Worm (Caenorhabditis elegans): Measurements from ENCODE around the gene ubc-7.
A peak's percentile ranks its signal among the peaks of the same experiment; 100 is the strongest.

The ubc-7 gene

DNA sequence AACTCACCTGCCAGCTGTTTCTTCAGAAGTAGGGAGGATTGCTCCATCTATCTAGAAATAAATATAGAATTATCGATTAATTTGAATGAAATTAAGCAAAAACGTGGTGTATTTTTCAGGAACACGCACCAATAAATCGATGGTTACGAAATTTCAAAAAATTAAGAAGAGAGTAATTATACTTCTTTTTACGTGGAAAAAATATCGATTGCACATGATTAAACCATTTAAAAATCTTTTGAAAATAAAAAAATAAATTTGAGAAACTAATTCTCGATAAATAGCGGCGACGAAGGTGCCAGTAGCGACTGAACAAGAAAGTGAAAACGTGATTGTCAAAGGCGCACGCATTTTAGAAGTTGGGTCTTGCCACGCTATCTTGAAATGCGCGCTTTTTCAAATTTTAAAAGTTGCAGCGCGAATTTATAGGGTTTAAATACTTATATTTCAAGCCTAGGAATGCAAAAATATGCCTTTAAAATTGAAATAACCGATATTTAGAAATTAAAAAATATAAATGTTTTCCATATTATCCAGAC lies at the start of gene ubc-7:
Gene ubc-7 (minus strand): TSS at position 51 of the 539 bp plus-strand sequence.
- TF ChIP-seq sma-3 (GFP tag; optimal IDR thresholded peaks at IDR 0.05) (peak; percentile 70), F13H6.1 (tag; optimal IDR thresholded peaks at IDR 0.05) (peak; percentile 64), ZK546.5 (tag; optimal IDR thresholded peaks at IDR 0.05) (peak; percentile 26), R02D3.7 (tag; optimal IDR thresholded peaks at IDR 0.05) (peak; percentile 20), sem-4 (tag; optimal IDR thresholded peaks at IDR 0.05) (peak; percentile 59), unc-39 (tag; optimal IDR thresholded peaks at IDR 0.05) (no peak), lin-39 (tag; optimal IDR thresholded peaks at IDR 0.05) (no peak), snpc-4 (tag; optimal IDR thresholded peaks at IDR 0.05) (peak; percentile 39), unc-55 (GFP tag; optimal IDR thresholded peaks at IDR 0.05) (peak; percentile 95), nhr-21 (tag; optimal IDR thresholded peaks at IDR 0.05) (peak; percentile 84), ama-1 (optimal IDR thresholded peaks at IDR 0.05) (peak; percentile 85), nhr-129 (tag; optimal IDR thresholded peaks at IDR 0.05) (peak; percentile 78), gmeb-1 (tag; optimal IDR thresholded peaks at IDR 0.05) (peak; percentile 98), nhr-25 (tag; optimal IDR thresholded peaks at IDR 0.05) (peak; percentile 88), zag-1 (tag; optimal IDR thresholded peaks at IDR 0.05) (no peak), blmp-1 (tag; optimal IDR thresholded peaks at IDR 0.05; ENCODE audit: insufficient read depth) (peak; percentile 97), mbf-1 (tag; optimal IDR thresholded peaks at IDR 0.05) (no peak), nhr-77 (tag; optimal IDR thresholded peaks at IDR 0.05) (no peak), lsy-2 (tag; optimal IDR thresholded peaks at IDR 0.05) (peak; percentile 61 to 92), egl-27 (tag; optimal IDR thresholded peaks at IDR 0.05) (no peak), ztf-4 (tag; optimal IDR thresholded peaks at IDR 0.05) (peak; percentile 57), ceh-82 (tag; optimal IDR thresholded peaks at IDR 0.05) (peak; percentile 24), skn-1 (tag; optimal IDR thresholded peaks at IDR 0.05) (peak; percentile 60), lin-13 (GFP tag; optimal IDR thresholded peaks at IDR 0.05) (peak; percentile 87), mab-5 (tag; optimal IDR thresholded peaks at IDR 0.05) (peak; percentile 74), Y55F3AM.14 (GFP tag; optimal IDR thresholded peaks at IDR 0.05) (no peak), unc-62 (GFP tag; optimal IDR thresholded peaks at IDR 0.05) (no peak), nhr-6 (tag; optimal IDR thresholded peaks at IDR 0.05) (peak; percentile 67), crh-2 (tag; optimal IDR thresholded peaks at IDR 0.05) (peak; percentile 85), nhr-12 (tag; optimal IDR thresholded peaks at IDR 0.05) (no peak), dmd-4 (tag; optimal IDR thresholded peaks at IDR 0.05) (no peak), ztf-11 (tag; optimal IDR thresholded peaks at IDR 0.05) (no peak), fos-1 (tag; optimal IDR thresholded peaks at IDR 0.05) (peak; percentile 50), nhr-237 (tag; optimal IDR thresholded peaks at IDR 0.05) (no peak), ceh-16 (tag; optimal IDR thresholded peaks at IDR 0.05) (no peak), sma-9 (GFP tag; optimal IDR thresholded peaks at IDR 0.05) (peak; percentile 81), sma-9 (tag; optimal IDR thresholded peaks at IDR 0.05) (no peak), C34F6.9 (tag; optimal IDR thresholded peaks at IDR 0.05) (peak; percentile 83), elt-1 (tag; optimal IDR thresholded peaks at IDR 0.05) (no peak), elt-3 (tag; optimal IDR thresholded peaks at IDR 0.05) (no peak), ztf-1 (GFP tag; conservative IDR thresholded peaks at IDR 0.05) (no peak), nhr-10 (tag; optimal IDR thresholded peaks at IDR 0.05) (no peak), nhr-11 (tag; optimal IDR thresholded peaks at IDR 0.05) (no peak), nhr-23 (tag; optimal IDR thresholded peaks at IDR 0.05) (no peak), lin-11 (tag; optimal IDR thresholded peaks at IDR 0.05) (peak; percentile 81), alr-1 (tag; optimal IDR thresholded peaks at IDR 0.05) (no peak), peb-1 (tag; optimal IDR thresholded peaks at IDR 0.05) (no peak), aly-2 (tag; optimal IDR thresholded peaks at IDR 0.05) (no peak), mdl-1 (tag; optimal IDR thresholded peaks at IDR 0.05) (peak in 1 of 2 experiments; percentile 72)

Measured in whole organism, L2 larva.